Fruit fly (Drosophila melanogaster): ENCODE measurements around the gene Or67c.
A peak's percentile ranks its signal among the peaks of the same experiment; 100 is the strongest.

Gene Or67c

DNA sequence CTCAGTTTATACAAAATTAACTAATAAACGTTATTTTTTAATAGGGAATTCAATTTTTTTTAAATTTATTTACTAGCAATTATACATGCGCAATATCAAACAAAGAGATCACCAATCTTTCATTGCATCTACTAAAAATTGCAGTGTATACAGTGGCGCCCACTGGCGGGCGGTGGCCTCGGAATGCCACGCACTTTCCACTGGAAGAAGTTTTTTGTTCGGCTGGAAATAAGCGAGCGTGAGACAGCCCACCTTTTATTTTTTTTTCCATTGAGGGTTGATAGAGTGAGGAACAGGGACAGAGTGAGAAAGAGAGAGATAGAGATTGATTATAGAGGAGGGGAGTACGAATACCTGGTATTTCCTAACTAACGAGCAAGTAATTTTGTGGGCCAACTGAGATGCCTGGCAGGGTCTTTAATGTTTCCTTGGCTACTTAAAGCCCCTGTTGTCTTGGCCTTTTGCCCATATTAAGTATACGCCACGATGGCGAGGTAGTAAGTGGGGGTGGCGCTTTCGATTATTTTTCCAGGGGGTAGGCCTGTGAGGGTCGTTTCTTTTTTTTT is 27.2 kb upstream of the Or67c start (continued):
- TF ChIP-seq Dip3 (GFP tag; optimal IDR thresholded peaks at IDR 0.05) (no peak), D19B (GFP tag; optimal IDR thresholded peaks at IDR 0.05) (no peak), CG17568 (GFP tag; optimal IDR thresholded peaks at IDR 0.05) (no peak), Fer3 (tag; optimal IDR thresholded peaks at IDR 0.05) (no peak), CG18011 (GFP tag; optimal IDR thresholded peaks at IDR 0.05) (no peak), CG15696 (tag; optimal IDR thresholded peaks at IDR 0.05) (no peak), Doc3 (GFP tag; IDR thresholded peaks at IDR 0.05; ENCODE audit: partially characterized antibody) (no peak), Taf1 (GFP tag; IDR thresholded peaks at IDR 0.05) (no peak), CG8478 (optimal IDR thresholded peaks at IDR 0.05) (no peak), unpg (GFP tag; optimal IDR thresholded peaks at IDR 0.05) (no peak), kah (GFP tag; optimal IDR thresholded peaks at IDR 0.05) (no peak), CG9932 (GFP tag; IDR thresholded peaks at IDR 0.05) (no peak), ttk (GFP tag; IDR thresholded peaks at IDR 0.05) (no peak), CG9609 (GFP tag; optimal IDR thresholded peaks at IDR 0.05) (no peak), CG17385 (GFP tag; optimal IDR thresholded peaks at IDR 0.05) (peak; percentile 12), repo (GFP tag; optimal IDR thresholded peaks at IDR 0.05) (no peak), Trl (optimal IDR thresholded peaks at IDR 0.05) (no peak), Trl (GFP tag; optimal IDR thresholded peaks at IDR 0.05) (no peak), CG4282 (GFP tag; optimal IDR thresholded peaks at IDR 0.05) (no peak), Hey (tag; optimal IDR thresholded peaks at IDR 0.05) (no peak), CG13624 (GFP tag; optimal IDR thresholded peaks at IDR 0.05) (no peak), prd (optimal IDR thresholded peaks at IDR 0.05) (no peak), prd (GFP tag; IDR thresholded peaks at IDR 0.05) (no peak), ham (GFP tag; IDR thresholded peaks at IDR 0.05) (no peak), vfl (GFP tag; optimal IDR thresholded peaks at IDR 0.05) (no peak), CG16779 (GFP tag; IDR thresholded peaks at IDR 0.05) (no peak), TFAM (GFP tag; optimal IDR thresholded peaks at IDR 0.05) (no peak), D (optimal IDR thresholded peaks at IDR 0.05) (no peak), D (GFP tag; optimal IDR thresholded peaks at IDR 0.05) (peak; percentile 14), CG1603 (tag; optimal IDR thresholded peaks at IDR 0.05) (peak; percentile 20), trem (tag; optimal IDR thresholded peaks at IDR 0.05) (no peak), toy (GFP tag; IDR thresholded peaks at IDR 0.05) (no peak), ATbp (GFP tag; optimal IDR thresholded peaks at IDR 0.05) (no peak), Elba2 (GFP tag; optimal IDR thresholded peaks at IDR 0.05) (no peak), gro (GFP tag; optimal IDR thresholded peaks at IDR 0.05) (no peak), CkIIα-i1 (GFP tag; IDR thresholded peaks at IDR 0.05) (no peak), PHDP (tag; optimal IDR thresholded peaks at IDR 0.05) (no peak), Atf3 (GFP tag; optimal IDR thresholded peaks at IDR 0.05) (no peak), Nf-YB (GFP tag; optimal IDR thresholded peaks at IDR 0.05) (peak; percentile 67), CG14050 (GFP tag; IDR thresholded peaks at IDR 0.05) (no peak), kay (GFP tag; optimal IDR thresholded peaks at IDR 0.05) (no peak), CG8089 (GFP tag; optimal IDR thresholded peaks at IDR 0.05) (no peak), crp (GFP tag; optimal IDR thresholded peaks at IDR 0.05) (no peak), gsb-n (tag; optimal IDR thresholded peaks at IDR 0.05) (no peak), Hmr (GFP tag; optimal IDR thresholded peaks at IDR 0.05) (no peak), Dad (GFP tag; optimal IDR thresholded peaks at IDR 0.05) (no peak), CG6689 (GFP tag; IDR thresholded peaks at IDR 0.05) (0 out of 2 replicates have a peak, but pooled peaks have one; percentile 17), Gug (GFP tag; IDR thresholded peaks at IDR 0.05) (no peak), CG9797 (GFP tag; optimal IDR thresholded peaks at IDR 0.05) (no peak), CG7271 (tag; optimal IDR thresholded peaks at IDR 0.05) (no peak), HHEX (GFP tag; optimal IDR thresholded peaks at IDR 0.05) (no peak), CG1647 (GFP tag; optimal IDR thresholded peaks at IDR 0.05) (no peak), CG15514 (GFP tag; optimal IDR thresholded peaks at IDR 0.05) (no peak)
